Worm (Caenorhabditis elegans) whole organism, early embryonic: ENCODE data around the gene srh-219.

Experiments
- B0310.2 ChIP-seq: sonication (generic microtip); optimal IDR thresholded peaks from 2 replicates; lab custom pipeline; 2016; ENCODE audit warnings: mild to moderate bottlenecking, missing genetic modification characterization, missing compliant biosample characterization
- F13C5.2 ChIP-seq: sonication (generic microtip); optimal IDR thresholded peaks from 2 replicates; lab custom pipeline; 2017; ENCODE audit warnings: mild to moderate bottlenecking, missing genetic modification characterization, inconsistent platforms, missing compliant biosample characterization
- aly-1 ChIP-seq: sonication (generic microtip); optimal IDR thresholded peaks from 2 replicates; lab custom pipeline; 2016; ENCODE audit warnings: missing genetic modification characterization, missing compliant biosample characterization
- ama-1 ChIP-seq: fragments of 150-350 bp; optimal IDR thresholded peaks from 2 replicates; lab custom pipeline; 2014
- ceh-36 ChIP-seq: sonication (generic microtip); optimal IDR thresholded peaks from 2 replicates; lab custom pipeline; 2016; ENCODE audit warnings: missing genetic modification characterization, inconsistent platforms, missing compliant biosample characterization
- ets-7 ChIP-seq: sonication (generic microtip); optimal IDR thresholded peaks from 2 replicates; lab custom pipeline; 2016; ENCODE audit warnings: missing genotype, missing genetic modification characterization, missing compliant biosample characterization
- flt-1 ChIP-seq: fragments of 200-800 bp; sonication (Bioruptor generic); IDR thresholded peaks from 2 replicates; pipeline ENCODE4 v1.3.6; 2022; ENCODE audit warnings: missing genetic modification characterization, missing compliant biosample characterization
- hmbx-1 ChIP-seq: sonication (generic microtip); optimal IDR thresholded peaks from 2 replicates; lab custom pipeline; 2016; ENCODE audit warnings: mild to moderate bottlenecking, missing genetic modification characterization, missing compliant biosample characterization
- hmg-4 ChIP-seq: fragments of 200-800 bp; sonication (Bioruptor generic); optimal IDR thresholded peaks from 2 replicates; lab custom pipeline; 2018; ENCODE audit warnings: mild to moderate bottlenecking, missing genetic modification characterization, missing compliant biosample characterization
- pes-1 ChIP-seq: fragments of 200-800 bp; sonication (Bioruptor generic); IDR thresholded peaks from 2 replicates; pipeline ENCODE4 v1.3.6; 2022; ENCODE audit warnings: missing genetic modification reagents, missing genetic modification characterization, missing compliant biosample characterization
- scrt-1 ChIP-seq: fragments of 200-800 bp; sonication (Bioruptor generic); IDR thresholded peaks from 2 replicates; pipeline ENCODE4 v1.3.6; 2022; ENCODE audit warnings: missing genetic modification characterization, missing compliant biosample characterization
- sea-1 ChIP-seq: fragments of 200-800 bp; sonication (Bioruptor generic); conservative IDR thresholded peaks from 2 replicates; pipeline ENCODE4 v1.3.6; 2022; ENCODE audit warnings: missing genetic modification characterization, missing compliant biosample characterization
- tra-4 ChIP-seq: sonication (generic microtip); optimal IDR thresholded peaks from 2 replicates; lab custom pipeline; 2017; ENCODE audit warnings: missing genetic modification characterization, missing compliant biosample characterization

- TF ChIP-seq hmbx-1 (tag; lab: Kevin White, UChicago) (no peak), hmg-4 (GFP tag; lab: Kevin White, UChicago) (no peak), aly-1 (tag; lab: Kevin White, UChicago) (no peak), sea-1 (GFP tag; lab: Robert Waterston, UW) (no peak), flt-1 (GFP tag; lab: Robert Waterston, UW) (no peak), ama-1 (no peak), scrt-1 (GFP tag; lab: Robert Waterston, UW) (no peak), tra-4 (no peak), pes-1 (no peak), ceh-36 (tag; lab: Kevin White, UChicago) (no peak), B0310.2 (tag; lab: Kevin White, UChicago) (no peak), ets-7 (tag; lab: Kevin White, UChicago) (no peak), F13C5.2 (tag; lab: Kevin White, UChicago) (no peak)
Measured at ce11 chrV:15512856-15513756, 17.8 kb downstream of the srh-219 start.
